Fruit fly (Drosophila melanogaster) whole organism, embryonic: ENCODE measurements around the gene lectin-24A.

Source experiments
- Abd-B ChIP-seq: fragments of 200-800 bp; sonication (Bioruptor generic); optimal IDR thresholded peaks from 2 replicates; lab custom pipeline; 2018; ENCODE audit warnings: missing biosample characterization, mild to moderate bottlenecking, missing genetic modification characterization, moderate library complexity
- CG10267 ChIP-seq: fragments of 200-800 bp; sonication (Bioruptor generic); optimal IDR thresholded peaks from 2 replicates; lab custom pipeline; 2018; ENCODE audit warnings: missing biosample characterization, mild to moderate bottlenecking, missing genetic modification characterization, moderate library complexity
- CG10979 ChIP-seq: fragments of 200-800 bp; sonication (Bioruptor generic); optimal IDR thresholded peaks from 2 replicates; lab custom pipeline; 2018; ENCODE audit warnings: missing biosample characterization, mild to moderate bottlenecking, missing genetic modification characterization, moderate library complexity
- CG11560 ChIP-seq: fragments of 200-800 bp; sonication (Bioruptor generic); IDR thresholded peaks from 3 replicates; pipeline ENCODE4 v1.3.6; 2022; ENCODE audit warnings: missing biosample characterization, missing genetic modification characterization
- CG13775 ChIP-seq: fragments of 200-800 bp; sonication (Bioruptor generic); optimal IDR thresholded peaks from 3 replicates; lab custom pipeline; 2017; ENCODE audit warnings: missing biosample characterization, mild to moderate bottlenecking, missing genetic modification characterization
- CG14014 ChIP-seq: fragments of 200-800 bp; sonication (Bioruptor generic); IDR thresholded peaks from 2 replicates; pipeline ENCODE4 v1.3.6; 2022; ENCODE audit warnings: missing biosample characterization, missing genetic modification characterization
- CG14441 ChIP-seq: fragments of 200-800 bp; sonication (Bioruptor generic); IDR thresholded peaks from 2 replicates; pipeline ENCODE4 v1.3.6; 2022; ENCODE audit warnings: missing biosample characterization, missing genetic modification characterization
- CG14965 ChIP-seq: fragments of 200-800 bp; sonication (Bioruptor generic); optimal IDR thresholded peaks from 2 replicates; lab custom pipeline; 2016; ENCODE audit warnings: missing biosample characterization, missing genetic modification characterization, borderline replicate concordance
- CG1647 ChIP-seq: fragments of 200-800 bp; sonication (Bioruptor generic); optimal IDR thresholded peaks from 3 replicates; lab custom pipeline; 2016; ENCODE audit warnings: missing biosample characterization, missing genetic modification characterization
- CG17328 ChIP-seq: fragments of 200-800 bp; sonication (Bioruptor generic); IDR thresholded peaks from 2 replicates; pipeline ENCODE4 v1.3.6; 2022; ENCODE audit warnings: missing biosample characterization, missing genetic modification characterization
- CG2116 ChIP-seq: fragments of 200-800 bp; sonication (Bioruptor generic); optimal IDR thresholded peaks from 3 replicates; lab custom pipeline; 2018; ENCODE audit warnings: missing biosample characterization, mild to moderate bottlenecking, missing genetic modification characterization
- CG30403 ChIP-seq: fragments of 200-800 bp; sonication (Bioruptor generic); optimal IDR thresholded peaks from 3 replicates; lab custom pipeline; 2016; ENCODE audit warnings: missing biosample characterization, missing genetic modification characterization
- CG4424 ChIP-seq: fragments of 200-800 bp; sonication (Bioruptor generic); optimal IDR thresholded peaks from 3 replicates; lab custom pipeline; 2016; ENCODE audit warnings: missing biosample characterization, missing genetic modification characterization
- CG6654 ChIP-seq: fragments of 200-800 bp; sonication (Bioruptor generic); optimal IDR thresholded peaks from 2 replicates; lab custom pipeline; 2017; ENCODE audit warnings: missing biosample characterization, mild to moderate bottlenecking, missing genetic modification characterization
- CG6813 ChIP-seq: fragments of 200-800 bp; sonication (Bioruptor generic); optimal IDR thresholded peaks from 2 replicates; lab custom pipeline; 2017; ENCODE audit warnings: missing biosample characterization, missing genetic modification characterization, mild to moderate bottlenecking, moderate library complexity, missing genetic modification reagents
- CG7963 ChIP-seq: fragments of 200-800 bp; sonication (Bioruptor generic); IDR thresholded peaks from 3 replicates; pipeline ENCODE4 v1.3.6; 2022; ENCODE audit warnings: missing biosample characterization, missing genetic modification characterization; ENCODE audit not compliant: partially characterized antibody
- CG8290 ChIP-seq, 3 experiments: fragments of 200-800 bp; sonication (Bioruptor generic); optimal IDR thresholded peaks; 2 replicates each; lab custom pipeline; 2016 to 2019; ENCODE audit warnings: missing biosample characterization in 3 of 3, missing genetic modification characterization in 3 of 3, mild to moderate bottlenecking in 2 of 3, moderate library complexity in 1 of 3
- CG9727 ChIP-seq: fragments of 200-800 bp; sonication (Bioruptor generic); optimal IDR thresholded peaks from 3 replicates; lab custom pipeline; 2017; ENCODE audit warnings: missing biosample characterization, mild to moderate bottlenecking, missing genetic modification characterization
- CG9797 ChIP-seq: fragments of 200-800 bp; sonication (Bioruptor generic); optimal IDR thresholded peaks from 3 replicates; lab custom pipeline; 2018; ENCODE audit warnings: missing biosample characterization, mild to moderate bottlenecking, missing genetic modification characterization
- CkIIα-i1 ChIP-seq: fragments of 200-800 bp; sonication (Bioruptor generic); IDR thresholded peaks from 2 replicates; pipeline ENCODE4 v1.3.6; 2022; ENCODE audit warnings: missing biosample characterization, missing genetic modification characterization
- H15 ChIP-seq: fragments of 200-800 bp; sonication (Bioruptor generic); IDR thresholded peaks from 3 replicates; pipeline ENCODE4 v1.3.6; 2022; ENCODE audit warnings: missing biosample characterization, missing genetic modification characterization
- HHEX ChIP-seq: fragments of 200-800 bp; sonication (Bioruptor generic); optimal IDR thresholded peaks from 3 replicates; lab custom pipeline; 2017; ENCODE audit warnings: missing biosample characterization, mild to moderate bottlenecking, missing genetic modification characterization, missing genetic modification reagents
- HLHmδ ChIP-seq: fragments of 200-800 bp; sonication (Bioruptor generic); optimal IDR thresholded peaks from 2 replicates; lab custom pipeline; 2018; ENCODE audit warnings: missing biosample characterization, mild to moderate bottlenecking, missing genetic modification characterization, moderate library complexity
- Lhr ChIP-seq: fragments of 200-800 bp; sonication (Bioruptor generic); optimal IDR thresholded peaks from 3 replicates; lab custom pipeline; 2017; ENCODE audit warnings: mild to moderate bottlenecking, missing biosample characterization, missing genetic modification reagents, missing genetic modification characterization
- Mad ChIP-seq: fragments of 200-800 bp; sonication (Bioruptor generic); optimal IDR thresholded peaks from 2 replicates; lab custom pipeline; 2016; ENCODE audit warnings: missing biosample characterization, missing genetic modification characterization
- NfI ChIP-seq: fragments of 200-800 bp; sonication (Bioruptor generic); optimal IDR thresholded peaks from 3 replicates; lab custom pipeline; 2018; ENCODE audit warnings: missing biosample characterization, mild to moderate bottlenecking, missing genetic modification characterization, moderate library complexity
- Sin3A ChIP-seq: fragments of >200 bp; optimal IDR thresholded peaks from 2 replicates; lab custom pipeline; 2018
- Xbp1 ChIP-seq: fragments of 200-800 bp; sonication (Bioruptor generic); optimal IDR thresholded peaks from 3 replicates; lab custom pipeline; 2016; ENCODE audit warnings: missing biosample characterization, mild to moderate bottlenecking, missing genetic modification characterization
- bsh ChIP-seq, 2 experiments: fragments of 200-800 bp; sonication (Bioruptor generic); optimal IDR thresholded peaks; 2 replicates each; lab custom pipeline; 2017 to 2018; ENCODE audit warnings: mild to moderate bottlenecking in 2 of 2, missing biosample characterization in 2 of 2, missing genetic modification characterization in 2 of 2, moderate library complexity in 1 of 2
- cato ChIP-seq: fragments of 200-800 bp; sonication (Bioruptor generic); optimal IDR thresholded peaks from 2 replicates; lab custom pipeline; 2016; ENCODE audit warnings: missing biosample characterization, missing genetic modification characterization, borderline replicate concordance
- corto ChIP-seq: fragments of 200-800 bp; sonication (Bioruptor generic); optimal IDR thresholded peaks from 2 replicates; lab custom pipeline; 2016; ENCODE audit warnings: missing biosample characterization, mild to moderate bottlenecking, missing genetic modification characterization, moderate library complexity
- da ChIP-seq: fragments of 200-800 bp; sonication (Bioruptor generic); optimal IDR thresholded peaks from 2 replicates; lab custom pipeline; 2016; ENCODE audit warnings: missing biosample characterization, missing genetic modification characterization
- dm ChIP-seq: fragments of 200-800 bp; sonication (Bioruptor generic); optimal IDR thresholded peaks from 3 replicates; lab custom pipeline; 2016; ENCODE audit warnings: missing biosample characterization, missing genetic modification characterization
- dmrt99B ChIP-seq: fragments of 200-800 bp; sonication (Bioruptor generic); optimal IDR thresholded peaks from 2 replicates; lab custom pipeline; 2018; ENCODE audit warnings: missing biosample characterization, mild to moderate bottlenecking, missing genetic modification characterization, moderate library complexity
- eve ChIP-seq, 2 experiments: fragments of >200 bp; optimal IDR thresholded peaks; 2 replicates each; lab custom pipeline; 2017; ENCODE audit warnings: missing biosample characterization in 2 of 2, missing genetic modification characterization in 2 of 2
- exex ChIP-seq: fragments of 200-800 bp; sonication (Bioruptor generic); optimal IDR thresholded peaks from 4 replicates; lab custom pipeline; 2018; ENCODE audit warnings: missing biosample characterization, mild to moderate bottlenecking, missing genetic modification characterization, moderate library complexity
- gfzf ChIP-seq: fragments of 200-800 bp; sonication (Bioruptor generic); optimal IDR thresholded peaks from 2 replicates; lab custom pipeline; 2016; ENCODE audit warnings: missing biosample characterization, mild to moderate bottlenecking, missing genetic modification characterization, moderate library complexity
- gt ChIP-seq: fragments of 200-800 bp; sonication (Bioruptor generic); IDR thresholded peaks from 2 replicates; pipeline ENCODE4 v1.3.6; 2022; ENCODE audit warnings: missing biosample characterization, missing genetic modification characterization
- hb ChIP-seq: fragments of 200-800 bp; sonication (Bioruptor generic); IDR thresholded peaks from 3 replicates; pipeline ENCODE4 v1.3.6; 2022; ENCODE audit warnings: missing biosample characterization, missing genetic modification characterization; ENCODE audit not compliant: partially characterized antibody
- mam ChIP-seq: fragments of 200-800 bp; sonication (Bioruptor generic); optimal IDR thresholded peaks from 3 replicates; lab custom pipeline; 2016; ENCODE audit warnings: missing biosample characterization, missing genetic modification characterization
- nau ChIP-seq: fragments of 200-800 bp; sonication (Bioruptor generic); optimal IDR thresholded peaks from 3 replicates; lab custom pipeline; 2017; ENCODE audit warnings: missing biosample characterization, mild to moderate bottlenecking, missing genetic modification characterization, missing genetic modification reagents
- nerfin-1 ChIP-seq: fragments of 200-800 bp; sonication (Bioruptor generic); optimal IDR thresholded peaks from 3 replicates; lab custom pipeline; 2019; ENCODE audit warnings: missing biosample characterization, mild to moderate bottlenecking, missing genetic modification characterization, moderate library complexity
- prd ChIP-seq, 3 experiments: fragments of >200 bp in 2 of 3; fragments of 200-800 bp in 1 of 3; sonication (Bioruptor generic) in 1 of 3; optimal IDR thresholded peaks in 2 of 3; IDR thresholded peaks in 1 of 3; 2 replicates in 2 of 3; 3 replicates in 1 of 3; pipeline versions ENCODE4 v1.3.6 to Lab custom; 2017 to 2022; ENCODE audit warnings: missing biosample characterization in 1 of 3, missing genetic modification characterization in 1 of 3
- run ChIP-seq: fragments of 200-800 bp; sonication (Bioruptor generic); optimal IDR thresholded peaks from 3 replicates; lab custom pipeline; 2018; ENCODE audit warnings: missing biosample characterization, mild to moderate bottlenecking, missing genetic modification characterization
- sd ChIP-seq: fragments of 200-800 bp; sonication (Bioruptor generic); optimal IDR thresholded peaks from 3 replicates; lab custom pipeline; 2018; ENCODE audit warnings: missing biosample characterization, mild to moderate bottlenecking, missing genetic modification characterization, moderate library complexity
- tll ChIP-seq, 2 experiments: fragments of 200-800 bp in 1 of 2; fragments of >200 bp in 1 of 2; sonication (Bioruptor generic) in 1 of 2; optimal IDR thresholded peaks; 2 replicates each; lab custom pipeline; 2017 to 2019; ENCODE audit warnings: missing biosample characterization in 2 of 2, missing genetic modification characterization in 2 of 2, mild to moderate bottlenecking in 1 of 2, moderate library complexity in 1 of 2
- ttk ChIP-seq: fragments of 200-800 bp; sonication (Bioruptor generic); IDR thresholded peaks from 2 replicates; pipeline ENCODE4 v2.1.2; 2022; ENCODE audit warnings: missing biosample characterization, missing genetic modification characterization
- wek ChIP-seq: fragments of 200-800 bp; sonication (Bioruptor generic); optimal IDR thresholded peaks from 3 replicates; lab custom pipeline; 2018; ENCODE audit warnings: missing biosample characterization, mild to moderate bottlenecking, missing genetic modification characterization, moderate library complexity

The lectin-24A gene

DNA sequence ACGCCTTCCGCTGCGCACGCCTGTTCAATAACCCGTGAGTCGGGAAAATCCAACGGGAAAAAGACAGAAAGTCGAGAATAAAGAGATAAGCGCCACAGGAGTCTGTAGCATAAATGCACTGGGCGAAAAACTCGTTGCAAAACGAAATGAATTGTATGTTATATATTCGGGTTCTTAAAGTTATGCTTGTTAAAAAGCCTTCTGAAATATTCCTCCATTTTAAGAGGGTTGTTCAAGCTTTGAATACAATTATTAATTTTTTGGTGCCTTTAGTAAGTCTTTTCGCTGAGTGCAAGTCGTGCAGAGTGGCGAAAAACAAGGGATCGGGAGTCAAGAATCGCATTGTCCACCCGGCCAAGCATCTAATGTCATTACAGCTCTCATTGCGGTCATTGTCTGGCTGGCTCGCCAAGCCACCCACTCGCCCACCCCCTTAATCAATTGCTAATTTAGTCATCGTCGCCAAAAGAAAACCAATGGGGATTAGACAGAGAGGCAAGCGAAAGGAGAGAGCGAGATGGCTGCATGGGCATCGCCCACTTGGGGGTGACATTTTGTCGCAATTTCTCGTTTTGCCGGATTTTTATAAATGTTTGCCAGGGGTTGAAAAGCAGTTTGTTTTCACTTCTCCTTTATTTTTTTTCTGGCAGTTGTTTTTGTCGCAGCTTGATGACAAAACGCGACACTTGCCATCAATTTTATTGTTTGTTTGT lies 32.3 kb downstream of the lectin-24A start (continued):
- no peak for TF ChIP-seq CG10979 (tag; lab: Kevin White, UChicago)
- TF ChIP-seq CG8290 (GFP tag; optimal IDR thresholded peaks at IDR 0.05; lab: Kevin White, UChicago), result no peak
- TF ChIP-seq CG8290 (tag; optimal IDR thresholded peaks at IDR 0.05; lab: Kevin White, UChicago), result no peak
- no peak for TF ChIP-seq Lhr
- TF ChIP-seq da (GFP tag; lab: Kevin White, UChicago), result no peak
- no peak for TF ChIP-seq gfzf (GFP tag; lab: Kevin White, UChicago)
- TF ChIP-seq CG13775 (GFP tag; lab: Kevin White, UChicago), result no peak
- TF ChIP-seq hb (GFP tag; lab: Robert Waterston, UW), result no peak
- TF ChIP-seq CG9797 (GFP tag; lab: Kevin White, UChicago), result no peak
- no peak for TF ChIP-seq nerfin-1 (tag; lab: Kevin White, UChicago)
- TF ChIP-seq wek, result no peak
- TF ChIP-seq exex (tag; lab: Kevin White, UChicago), result no peak
- peak; percentile 21 for TF ChIP-seq CG30403 (GFP tag; lab: Kevin White, UChicago)
- TF ChIP-seq H15 (GFP tag; lab: Robert Waterston, UW), result no peak
- TF ChIP-seq CG1647, result no peak
- no peak for TF ChIP-seq CG7963 (GFP tag; lab: Robert Waterston, UW)
- TF ChIP-seq CG2116 (GFP tag; lab: Kevin White, UChicago), result no peak
- peak; percentile 16 for TF ChIP-seq CG10267
- no peak for TF ChIP-seq dm (GFP tag; lab: Kevin White, UChicago)
- peak; percentile 22; the same call in 1 of the 2 replicates for TF ChIP-seq ttk
- TF ChIP-seq HLHmδ (GFP tag; lab: Kevin White, UChicago), result no peak
- peak; percentile 2 for TF ChIP-seq CG4424
- peak in 1 of 2 experiments; percentile 49 for TF ChIP-seq bsh (GFP tag; optimal IDR thresholded peaks at IDR 0.05; lab: Kevin White, UChicago)
- no peak for TF ChIP-seq CG14014
- TF ChIP-seq nau (GFP tag; lab: Kevin White, UChicago), result no peak
- TF ChIP-seq Sin3A, result no peak
- TF ChIP-seq gt (GFP tag; lab: Robert Waterston, UW), result no peak
- TF ChIP-seq eve (GFP tag; optimal IDR thresholded peaks at IDR 0.05; lab: Kevin White, UChicago), result no peak
- TF ChIP-seq CG14441 (GFP tag; lab: Robert Waterston, UW), result no peak
- no peak for TF ChIP-seq Mad
- TF ChIP-seq CG14965 (GFP tag; lab: Kevin White, UChicago), result no peak
- TF ChIP-seq sd (tag; lab: Kevin White, UChicago), result no peak
- TF ChIP-seq run (tag; lab: Kevin White, UChicago), result no peak
- TF ChIP-seq CkIIα-i1, result no peak
- no peak for TF ChIP-seq cato
- no peak for TF ChIP-seq Abd-B (GFP tag; lab: Kevin White, UChicago)
- TF ChIP-seq corto (GFP tag; lab: Kevin White, UChicago), result no peak
- TF ChIP-seq Xbp1 (GFP tag; lab: Kevin White, UChicago), result peak; percentile 12
- no peak for TF ChIP-seq mam (GFP tag; lab: Kevin White, UChicago)
- TF ChIP-seq NfI (GFP tag; lab: Kevin White, UChicago), result no peak
- no peak for TF ChIP-seq tll (GFP tag; optimal IDR thresholded peaks at IDR 0.05; lab: Kevin White, UChicago)
- peak; percentile 5 for TF ChIP-seq dmrt99B (tag; lab: Kevin White, UChicago)
- TF ChIP-seq prd (optimal IDR thresholded peaks at IDR 0.05; lab: Kevin White, UChicago), result no peak
- TF ChIP-seq prd (GFP tag; IDR thresholded peaks at IDR 0.05; lab: Robert Waterston, UW), result peak; percentile 62; the same call in 2 of the 3 replicates
- TF ChIP-seq CG6654, result no peak
- TF ChIP-seq CG11560 (tag; lab: Robert Waterston, UW), result no peak
- TF ChIP-seq CG17328, result peak; percentile 29; the same call in 1 of the 2 replicates
- no peak for TF ChIP-seq HHEX (GFP tag; lab: Kevin White, UChicago)
- TF ChIP-seq CG9727 (GFP tag; lab: Kevin White, UChicago), result peak; percentile 39
- TF ChIP-seq CG6813 (GFP tag; lab: Kevin White, UChicago), result no peak
